Fruit fly (Drosophila melanogaster): ENCODE data around the gene Tsp97E.

Gene Tsp97E

DNA sequence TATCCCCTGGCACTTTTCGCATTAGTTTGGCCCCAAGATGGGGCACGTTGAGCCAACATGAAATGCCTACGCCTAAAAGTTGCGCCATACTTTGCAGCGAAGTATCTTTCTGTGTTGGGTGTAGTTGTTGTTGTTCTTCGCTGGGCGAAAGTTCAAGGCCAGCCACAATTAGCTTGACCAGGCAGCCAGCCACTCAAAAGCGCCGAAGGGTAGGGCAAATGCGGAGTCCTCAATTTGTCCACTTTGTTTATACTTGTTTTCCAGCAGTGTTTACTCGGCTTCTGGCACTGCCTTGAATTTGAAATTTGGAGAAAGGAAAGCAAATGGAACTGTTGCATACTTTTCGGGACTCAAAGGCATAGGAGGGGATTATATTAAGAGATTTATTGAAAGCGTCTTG, 7.5 kb downstream of the Tsp97E start:
- no peak for TF ChIP-seq br (GFP tag; optimal IDR thresholded peaks at IDR 0.05)
- TF ChIP-seq HLH106 (tag; optimal IDR thresholded peaks at IDR 0.05) = no peak
- no peak for TF ChIP-seq Hnf4 (GFP tag; optimal IDR thresholded peaks at IDR 0.05)
- TF ChIP-seq Myc (optimal IDR thresholded peaks at IDR 0.05) = peak; percentile 3
- TF ChIP-seq Dif (GFP tag; optimal IDR thresholded peaks at IDR 0.05; ENCODE audit: partially characterized antibody) = no peak
- no peak for TF ChIP-seq jim (GFP tag; optimal IDR thresholded peaks at IDR 0.05)
- TF ChIP-seq N (GFP tag; optimal IDR thresholded peaks at IDR 0.05) = peak; percentile 15

dm6 chr3R:26956376-26957062, 8.1 kb downstream of the Tsp97E start:
- TF ChIP-seq foxo (GFP tag; optimal IDR thresholded peaks at IDR 0.05) (no peak), rgr (GFP tag; optimal IDR thresholded peaks at IDR 0.05) (no peak), CG9705 (GFP tag; optimal IDR thresholded peaks at IDR 0.05) (no peak), Jra (GFP tag; optimal IDR thresholded peaks at IDR 0.05) (no peak), dl (GFP tag; optimal IDR thresholded peaks at IDR 0.05; ENCODE audit: insufficient read depth in 1 of 2, partially characterized antibody in 2 of 2) (no peak), HLH106 (tag; optimal IDR thresholded peaks at IDR 0.05) (no peak), woc (GFP tag; optimal IDR thresholded peaks at IDR 0.05) (no peak), Hr83 (GFP tag; optimal IDR thresholded peaks at IDR 0.05; ENCODE audit: poor library complexity, severe bottlenecking) (no peak), CrebA (GFP tag; optimal IDR thresholded peaks at IDR 0.05; ENCODE audit: borderline replicate concordance) (no peak), jim (GFP tag; optimal IDR thresholded peaks at IDR 0.05) (no peak), ey (GFP tag; optimal IDR thresholded peaks at IDR 0.05) (no peak), Abd-B (GFP tag; optimal IDR thresholded peaks at IDR 0.05) (no peak), Hr78 (GFP tag; optimal IDR thresholded peaks at IDR 0.05) (no peak), CG32264 (GFP tag; optimal IDR thresholded peaks at IDR 0.05) (no peak), pan (optimal IDR thresholded peaks at IDR 0.05) (no peak), Rel (GFP tag; optimal IDR thresholded peaks at IDR 0.05) (no peak), Rel (tag; optimal IDR thresholded peaks at IDR 0.05) (no peak), Dfd (GFP tag; optimal IDR thresholded peaks at IDR 0.05) (no peak), Myc (optimal IDR thresholded peaks at IDR 0.05) (no peak), sage (GFP tag; optimal IDR thresholded peaks at IDR 0.05) (no peak)

- TF ChIP-seq Vsx2 (GFP tag; optimal IDR thresholded peaks at IDR 0.05; ENCODE audit: partially characterized antibody) = no peak
- no peak for TF ChIP-seq CG9705 (GFP tag; optimal IDR thresholded peaks at IDR 0.05)
- no peak for TF ChIP-seq sage (GFP tag; optimal IDR thresholded peaks at IDR 0.05)
- TF ChIP-seq jim (GFP tag; optimal IDR thresholded peaks at IDR 0.05) = no peak
- no peak for TF ChIP-seq N (GFP tag; optimal IDR thresholded peaks at IDR 0.05)
- TF ChIP-seq woc (GFP tag; optimal IDR thresholded peaks at IDR 0.05) = no peak
- TF ChIP-seq foxo (GFP tag; optimal IDR thresholded peaks at IDR 0.05) = no peak
- no peak for TF ChIP-seq psq (GFP tag; optimal IDR thresholded peaks at IDR 0.05)
- no peak for TF ChIP-seq br (GFP tag; optimal IDR thresholded peaks at IDR 0.05)
- TF ChIP-seq dsf (GFP tag; optimal IDR thresholded peaks at IDR 0.05; ENCODE audit: borderline replicate concordance) = no peak
These were observed 9.1 kb downstream of the Tsp97E start for dm6 chr3R:26955527-26955926.

- TF ChIP-seq Rel (GFP tag; optimal IDR thresholded peaks at IDR 0.05) (peak; percentile 92), Rel (tag; optimal IDR thresholded peaks at IDR 0.05) (peak; percentile 20), jim (GFP tag; optimal IDR thresholded peaks at IDR 0.05) (peak; percentile 14), fru (GFP tag; optimal IDR thresholded peaks at IDR 0.05) (peak; percentile 74), HLH106 (tag; optimal IDR thresholded peaks at IDR 0.05) (peak; percentile 79), br (GFP tag; optimal IDR thresholded peaks at IDR 0.05) (peak; percentile 38), h (GFP tag; optimal IDR thresholded peaks at IDR 0.05) (peak; percentile 78), Dif (GFP tag; optimal IDR thresholded peaks at IDR 0.05; ENCODE audit: partially characterized antibody) (no peak), Abd-B (GFP tag; optimal IDR thresholded peaks at IDR 0.05) (no peak), CG9705 (GFP tag; optimal IDR thresholded peaks at IDR 0.05) (peak; percentile 13), sage (GFP tag; optimal IDR thresholded peaks at IDR 0.05) (peak; percentile 82), Hr78 (GFP tag; optimal IDR thresholded peaks at IDR 0.05) (no peak), dl (GFP tag; optimal IDR thresholded peaks at IDR 0.05; ENCODE audit: insufficient read depth in 1 of 2, partially characterized antibody in 2 of 2) (no peak), Vsx2 (GFP tag; optimal IDR thresholded peaks at IDR 0.05; ENCODE audit: partially characterized antibody) (peak; percentile 5), OdsH (GFP tag; optimal IDR thresholded peaks at IDR 0.05) (peak; percentile 89), dsf (GFP tag; optimal IDR thresholded peaks at IDR 0.05; ENCODE audit: borderline replicate concordance) (peak; percentile 24), Hr83 (GFP tag; optimal IDR thresholded peaks at IDR 0.05; ENCODE audit: poor library complexity, severe bottlenecking) (no peak), woc (GFP tag; optimal IDR thresholded peaks at IDR 0.05) (peak; percentile 73), Sp1 (GFP tag; optimal IDR thresholded peaks at IDR 0.05) (peak; percentile 84), brk (GFP tag; optimal IDR thresholded peaks at IDR 0.05) (peak; percentile 68), tai (GFP tag; optimal IDR thresholded peaks at IDR 0.05) (peak; percentile 18), ey (GFP tag; optimal IDR thresholded peaks at IDR 0.05) (peak; percentile 51), psq (GFP tag; optimal IDR thresholded peaks at IDR 0.05) (peak; percentile 100), GATAd (GFP tag; optimal IDR thresholded peaks at IDR 0.05) (no peak), Hnf4 (GFP tag; optimal IDR thresholded peaks at IDR 0.05) (peak; percentile 74), dmrt93B (GFP tag; optimal IDR thresholded peaks at IDR 0.05) (peak; percentile 82), rgr (GFP tag; optimal IDR thresholded peaks at IDR 0.05) (peak; percentile 89), CrebA (GFP tag; optimal IDR thresholded peaks at IDR 0.05; ENCODE audit: borderline replicate concordance) (peak; percentile 35), foxo (GFP tag; optimal IDR thresholded peaks at IDR 0.05) (peak in 1 of 2 experiments; percentile 81)
These were observed 10.5 kb downstream of the Tsp97E start for dm6 chr3R:26954020-26954672.
